Worm (Caenorhabditis elegans): ENCODE measurements around the gene srd-41.

Gene srd-41

DNA sequence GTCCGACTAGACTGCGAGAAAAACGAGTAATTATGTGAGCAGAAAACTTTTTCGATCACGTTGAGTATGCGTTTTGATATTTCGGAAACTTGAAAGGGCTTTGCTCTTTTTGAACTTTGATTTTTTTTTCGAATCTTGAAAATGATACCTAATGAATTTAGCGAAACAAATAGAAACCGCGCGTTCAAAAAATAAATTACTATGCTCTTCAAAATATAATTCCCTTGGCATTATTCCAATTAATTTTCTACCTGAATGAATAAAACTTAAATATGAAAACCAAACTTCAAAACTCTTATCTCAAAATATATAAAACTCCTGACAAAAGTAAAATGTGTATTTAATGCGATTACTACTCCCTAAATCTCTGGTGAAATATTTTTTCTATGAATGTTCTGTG lies 11.3 kb upstream of the srd-41 start, which contains the start of gene xtr-2:
TSS of gene xtr-2 (plus strand) at position 301 of the 400 bp plus-strand sequence.
- no peak for TF ChIP-seq unc-62 (GFP tag; optimal IDR thresholded peaks at IDR 0.05)

DNA sequence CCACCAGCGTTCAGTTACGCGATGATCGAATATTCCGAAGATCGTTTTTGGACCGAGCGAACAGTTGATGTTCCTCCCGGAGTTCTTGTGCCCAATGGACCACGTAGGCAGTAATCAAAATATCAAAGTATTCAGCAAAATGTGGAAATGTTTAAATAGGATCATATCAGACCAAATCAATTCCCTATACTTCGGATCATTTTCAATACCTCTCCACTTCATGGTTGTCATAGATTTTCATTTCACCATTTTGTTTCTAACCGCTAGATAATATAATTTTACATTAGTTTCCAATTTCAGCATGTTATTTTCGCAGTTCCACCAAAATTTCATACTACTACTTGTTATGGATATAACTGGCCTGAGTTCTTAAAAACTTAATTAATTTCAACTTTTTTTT lies 9.0 kb upstream of the srd-41 start:
- no peak for TF ChIP-seq unc-62 (GFP tag; optimal IDR thresholded peaks at IDR 0.05)

DNA sequence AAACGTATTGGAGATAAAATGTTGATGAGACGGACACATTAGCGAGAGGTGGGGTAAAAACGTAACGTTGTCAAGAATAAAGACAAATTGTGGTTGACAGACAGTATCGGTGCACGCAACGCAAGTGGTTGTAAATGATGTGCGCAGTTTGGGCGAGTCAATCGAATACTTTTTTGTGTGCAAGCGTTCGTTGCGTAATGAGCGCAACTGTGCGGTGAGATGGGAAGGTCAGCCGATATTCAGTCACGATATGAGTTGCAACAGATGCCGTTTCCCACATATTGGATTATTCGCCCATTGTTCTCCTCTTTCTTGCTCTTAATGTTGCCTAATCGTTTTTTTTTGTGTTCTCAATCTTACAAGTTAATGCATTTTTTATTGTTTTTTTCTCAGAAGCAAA lies 5.8 kb upstream of the srd-41 start, which contains the start of gene ceh-40:
TSS of gene ceh-40 (minus strand) at position 41 of the 400 bp plus-strand sequence.
- no peak for TF ChIP-seq unc-62 (GFP tag; optimal IDR thresholded peaks at IDR 0.05)

DNA sequence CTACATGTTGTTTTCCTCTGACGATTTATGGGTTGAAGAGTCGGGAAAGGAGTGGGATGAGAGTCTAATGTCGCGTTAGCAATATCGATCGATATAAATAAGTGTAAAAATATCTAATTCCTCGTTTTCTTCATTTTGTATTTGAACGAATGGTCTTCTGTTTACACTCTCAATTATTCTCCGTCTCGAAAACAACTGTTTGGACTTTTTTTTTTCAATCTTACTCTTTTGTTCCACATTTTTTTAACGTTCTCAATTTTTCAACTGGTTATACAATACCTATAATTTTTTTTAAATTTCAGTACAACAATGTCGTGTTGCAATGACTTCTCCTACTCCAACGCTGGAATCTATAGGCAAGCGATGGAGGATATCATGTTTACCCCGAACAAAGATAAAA lies 5.2 kb upstream of the srd-41 start, which contains the start of gene F17A2.13:
TSS of gene F17A2.13 (plus strand) at position 301 of the 400 bp plus-strand sequence.
- no peak for TF ChIP-seq unc-62 (GFP tag; optimal IDR thresholded peaks at IDR 0.05)

DNA sequence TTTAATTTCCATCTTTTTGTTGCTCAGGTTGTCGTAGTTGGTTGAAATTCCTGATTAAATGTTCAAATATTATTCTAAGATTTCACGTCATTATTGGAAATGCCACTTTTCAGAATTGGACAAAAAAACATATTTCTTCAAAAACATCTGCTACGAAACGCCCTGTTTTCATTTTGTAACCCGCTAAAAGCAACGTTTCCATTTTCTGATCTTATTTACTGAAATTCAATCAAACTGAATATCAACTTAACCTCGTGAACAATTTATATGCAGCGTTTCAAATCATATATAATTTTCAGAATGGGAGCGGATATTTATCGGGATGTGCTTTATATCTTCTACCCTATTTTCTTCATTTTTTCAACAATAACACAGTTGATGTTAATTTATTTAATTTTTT lies 3.1 kb upstream of the srd-41 start, which contains the start of gene srd-40:
TSS of gene srd-40 (plus strand) at position 301 of the 400 bp plus-strand sequence.
- no peak for TF ChIP-seq unc-62 (GFP tag; optimal IDR thresholded peaks at IDR 0.05)

DNA sequence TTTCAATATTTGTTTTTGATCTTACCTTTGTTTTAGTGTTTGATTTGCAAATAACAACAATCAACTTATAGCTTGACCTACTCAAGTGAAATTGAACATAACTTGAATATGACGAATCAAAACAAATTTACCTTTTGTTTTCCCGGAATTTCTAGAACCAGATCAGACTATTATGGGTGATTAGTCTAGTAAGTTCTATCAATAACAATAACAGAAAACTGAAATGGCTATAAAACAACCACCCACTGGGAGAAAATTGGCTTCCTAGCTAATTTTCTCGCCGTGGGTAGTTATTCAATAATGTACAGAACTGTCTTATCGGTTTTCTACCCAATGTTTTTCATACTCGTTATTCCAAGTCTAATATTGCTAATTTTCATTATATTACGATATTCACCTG lies 2.2 kb downstream of the srd-41 start, which contains the start of gene srd-45:
TSS of gene srd-45 (plus strand) at position 301 of the 400 bp plus-strand sequence.
- TF ChIP-seq unc-62 (GFP tag; optimal IDR thresholded peaks at IDR 0.05): no peak

DNA sequence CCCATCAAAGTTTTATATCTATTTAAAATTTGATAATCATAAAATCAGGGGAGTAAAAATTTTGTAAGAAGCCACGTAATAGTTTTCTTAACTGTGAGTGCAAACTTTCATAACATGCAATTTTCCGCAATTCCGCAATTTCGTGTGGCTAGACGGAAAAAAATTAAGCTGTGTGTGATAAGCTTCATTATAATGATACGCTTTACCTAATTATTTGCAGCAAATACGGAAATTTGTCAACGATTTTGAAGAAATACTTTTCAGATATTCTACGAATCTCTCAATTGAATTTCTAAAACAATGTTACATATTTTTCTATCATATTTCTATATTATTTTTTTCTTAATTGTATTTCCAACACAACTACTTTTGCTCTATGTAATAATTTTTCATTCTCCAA lies 5.3 kb downstream of the srd-41 start, which contains the start of gene srd-46:
TSS of gene srd-46 (plus strand) at position 301 of the 400 bp plus-strand sequence.
- TF ChIP-seq unc-62 (GFP tag; optimal IDR thresholded peaks at IDR 0.05): no peak

DNA sequence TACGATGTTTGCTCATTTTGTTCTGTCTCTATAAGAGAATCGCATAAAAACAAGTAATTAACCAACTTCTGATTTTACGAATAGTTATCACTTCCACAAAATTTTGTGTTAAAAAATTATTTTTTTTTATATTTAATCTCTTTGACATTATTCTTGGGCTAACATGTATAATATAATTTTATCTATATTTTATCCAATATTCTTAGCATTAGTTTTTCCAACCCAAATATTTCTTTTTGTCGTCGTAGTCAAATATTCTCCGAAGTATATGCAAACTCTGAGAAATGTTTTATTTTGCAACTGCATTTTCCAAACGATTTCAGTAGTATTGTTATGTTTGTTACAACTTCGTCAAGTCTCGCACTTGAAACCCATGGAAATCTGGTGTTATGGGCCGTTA lies 7.0 kb downstream of the srd-41 start, which contains the start of gene srd-47:
TSS of gene srd-47 (plus strand) at position 164 of the 400 bp plus-strand sequence.
- TF ChIP-seq unc-62 (GFP tag; optimal IDR thresholded peaks at IDR 0.05): no peak

DNA sequence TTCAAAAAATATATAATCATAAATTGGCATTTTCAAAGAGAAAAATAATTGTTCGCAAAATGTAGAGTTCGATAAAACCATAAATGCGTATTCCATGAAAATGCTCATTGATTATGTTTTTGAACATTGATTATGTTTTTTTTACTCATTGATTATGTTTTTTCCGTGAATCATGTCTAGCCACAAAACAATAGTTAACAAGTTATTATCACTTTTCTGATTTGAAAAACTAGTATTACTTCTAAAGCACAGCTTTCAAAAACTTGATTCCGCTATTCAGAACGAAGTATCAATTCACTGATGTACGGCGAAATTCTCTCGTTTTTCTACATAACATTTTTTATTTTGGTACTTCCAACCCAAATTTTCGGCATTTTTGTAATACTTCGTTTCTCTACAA lies 9.3 kb downstream of the srd-41 start, which contains the start of gene srd-48:
TSS of gene srd-48 (plus strand) at position 301 of the 400 bp plus-strand sequence.
- TF ChIP-seq unc-62 (GFP tag; optimal IDR thresholded peaks at IDR 0.05): no peak

DNA sequence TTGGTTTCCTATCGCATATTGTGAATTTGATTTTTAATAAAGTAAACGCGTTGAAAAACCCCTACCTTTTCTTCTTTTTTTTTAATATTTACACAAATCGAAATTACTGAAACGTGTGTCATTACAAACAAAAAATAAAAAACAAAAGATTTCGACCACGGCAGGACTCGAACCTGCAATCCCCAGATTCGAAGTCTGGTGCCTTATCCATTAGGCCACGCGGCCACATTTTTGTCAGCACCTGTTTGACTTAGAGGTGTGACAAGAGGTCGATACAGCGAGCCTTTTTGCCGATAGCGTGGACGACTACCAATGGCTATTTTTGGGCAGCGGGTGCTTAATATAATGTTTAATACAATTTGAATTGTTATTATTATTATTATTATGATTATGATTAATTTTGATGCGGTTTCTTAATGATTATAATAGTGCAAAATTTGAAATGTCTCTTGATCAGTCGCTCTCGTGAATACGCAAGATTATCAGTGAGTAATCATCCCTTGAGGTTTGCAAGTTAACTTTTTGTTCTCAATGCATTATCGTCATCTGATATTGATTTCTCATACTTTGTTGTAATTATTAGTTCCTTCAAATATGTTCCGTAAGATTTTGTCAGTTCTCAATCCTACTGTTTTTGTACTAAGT lies 11.4 kb downstream of the srd-41 start, which contains the start of gene srd-44:
TSS of gene srd-44 (plus strand) at position 595 of the 645 bp plus-strand sequence.
- TF ChIP-seq unc-62 (GFP tag; optimal IDR thresholded peaks at IDR 0.05): no peak

DNA sequence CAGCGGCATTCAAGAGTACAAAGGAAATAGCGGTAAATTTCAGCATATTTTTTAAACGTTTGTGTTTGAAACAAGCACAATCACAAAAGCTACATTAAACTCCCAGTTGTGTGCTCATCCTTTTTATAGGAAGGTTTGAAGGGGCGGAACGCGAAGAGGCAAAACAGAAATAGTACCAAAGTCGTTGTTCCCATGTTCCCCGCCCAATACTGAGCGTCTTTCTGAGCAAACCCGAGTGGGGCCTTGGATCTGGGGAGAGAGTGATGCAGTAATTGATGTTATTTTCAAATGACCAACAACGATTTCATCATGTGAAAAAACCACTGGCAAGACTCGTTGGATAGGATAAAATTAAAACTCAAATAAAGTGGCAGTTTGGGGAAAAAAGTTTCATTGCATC lies 14.8 kb downstream of the srd-41 start, which contains the start of gene zig-2:
TSS of gene zig-2 (minus strand) at position 101 of the 400 bp plus-strand sequence.
- no peak for TF ChIP-seq unc-62 (GFP tag; optimal IDR thresholded peaks at IDR 0.05)

DNA sequence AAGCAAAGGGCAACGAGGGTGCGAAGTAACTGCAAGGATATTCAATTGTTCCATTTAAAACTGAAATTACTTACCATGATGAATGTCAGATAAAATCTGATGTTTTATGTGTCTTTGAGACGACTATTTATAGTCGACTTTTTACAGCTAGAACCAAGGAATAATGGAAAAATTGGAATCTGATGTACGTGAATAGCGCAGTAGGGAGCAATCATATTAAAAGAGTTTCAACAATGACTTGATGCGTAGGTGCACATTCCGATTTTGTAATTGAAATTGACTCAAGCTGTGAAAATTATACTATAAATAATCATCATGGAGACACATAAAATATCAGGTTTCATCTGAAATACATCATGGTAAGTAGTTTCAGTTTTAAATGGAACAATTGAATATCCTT lies 16.8 kb downstream of the srd-41 start, which contains the start of the genes nspc-9 and nspc-10:
TSS of gene nspc-9 (minus strand) at position 101 of the 400 bp plus-strand sequence.
TSS of gene nspc-10 (plus strand) at position 331 of the 400 bp plus-strand sequence.
- no peak for TF ChIP-seq unc-62 (GFP tag; optimal IDR thresholded peaks at IDR 0.05)

DNA sequence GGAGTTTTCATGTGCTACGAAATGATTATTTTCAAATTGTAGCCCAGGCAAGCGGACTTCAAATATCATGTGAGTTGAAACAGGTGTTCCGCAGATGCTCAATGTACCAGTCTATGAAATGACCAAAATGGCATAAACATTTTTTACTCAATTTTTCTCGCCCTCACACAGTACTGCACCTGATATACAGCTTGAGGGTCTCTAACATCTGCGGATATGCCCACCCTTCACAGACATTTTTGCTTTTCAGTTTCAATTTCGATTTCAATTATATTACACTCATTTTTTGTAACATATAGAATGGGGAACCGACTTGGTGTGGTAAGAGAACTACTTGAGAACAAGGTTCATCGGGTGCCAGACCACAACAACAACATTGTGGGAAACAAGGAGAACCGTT lies 20.2 kb downstream of the srd-41 start, which contains the start of gene F42F12.11:
TSS of gene F42F12.11 (plus strand) at position 301 of the 400 bp plus-strand sequence.
- no peak for TF ChIP-seq unc-62 (GFP tag; optimal IDR thresholded peaks at IDR 0.05)

DNA sequence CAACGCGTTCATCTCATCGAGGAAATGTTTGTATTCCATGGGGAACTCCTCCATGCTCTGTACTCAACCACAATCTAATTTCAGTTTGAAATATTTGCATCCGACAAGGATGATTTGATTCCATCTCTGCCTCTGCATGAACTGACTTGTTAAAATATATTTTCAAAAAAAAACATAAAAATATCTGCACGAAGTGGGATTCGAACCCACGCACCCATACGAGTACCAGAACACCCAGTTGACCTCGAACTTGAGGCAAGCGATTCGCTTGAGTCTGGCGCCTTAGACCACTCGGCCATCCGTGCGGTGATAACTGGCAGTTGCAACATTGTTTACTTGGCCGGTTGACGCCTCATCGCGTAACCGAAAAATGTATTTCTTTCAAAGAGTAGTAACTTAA lies 21.3 kb downstream of the srd-41 start:
- no peak for TF ChIP-seq unc-62 (GFP tag; optimal IDR thresholded peaks at IDR 0.05)

DNA sequence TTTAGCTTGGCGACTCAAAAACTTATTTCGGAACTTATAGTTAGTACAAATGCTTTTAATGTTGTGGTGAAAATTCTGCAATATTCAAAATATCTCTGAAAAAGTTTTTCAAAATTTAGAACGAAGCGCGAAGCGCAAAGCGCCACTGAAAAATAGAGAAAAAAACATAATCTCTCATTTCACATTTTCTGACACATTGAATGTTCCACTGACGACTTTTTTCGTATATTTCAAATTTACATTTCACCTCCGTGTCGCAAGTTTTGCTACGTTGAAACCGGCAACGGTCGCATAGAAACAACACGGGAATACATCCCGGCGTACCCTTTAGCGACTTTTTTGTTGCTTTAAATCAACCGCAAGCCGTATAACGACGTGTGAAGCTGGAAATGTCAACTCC lies 21.8 kb downstream of the srd-41 start, which contains the start of gene F42F12.14:
TSS of gene F42F12.14 (plus strand) at position 301 of the 400 bp plus-strand sequence.
- no peak for TF ChIP-seq unc-62 (GFP tag; optimal IDR thresholded peaks at IDR 0.05)

DNA sequence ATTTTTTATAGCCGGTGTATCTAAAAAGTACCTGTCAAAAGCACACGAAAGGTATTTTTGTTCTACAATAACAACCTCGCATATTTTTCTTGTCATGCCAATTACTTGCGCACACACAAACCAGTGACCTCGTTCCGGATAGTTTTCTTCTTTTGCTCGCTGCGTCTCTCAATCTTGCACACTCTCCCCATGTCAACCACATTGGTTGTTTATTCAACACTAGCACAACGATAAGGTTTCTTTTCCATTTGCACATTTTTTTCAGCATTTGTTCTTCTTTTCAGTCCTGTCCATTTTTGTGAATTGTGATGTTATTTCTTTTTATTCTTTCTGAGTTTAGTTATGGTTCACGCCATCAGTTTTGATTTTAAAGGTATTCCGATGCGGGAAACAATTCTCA lies 23.7 kb downstream of the srd-41 start, which contains the start of gene F42F12.3:
TSS of gene F42F12.3 (plus strand) at position 372 of the 400 bp plus-strand sequence.
- TF ChIP-seq unc-62 (GFP tag; optimal IDR thresholded peaks at IDR 0.05): no peak
